Fruit fly (Drosophila melanogaster): ENCODE data around the gene Ran-like.

Ran-like gene

DNA sequence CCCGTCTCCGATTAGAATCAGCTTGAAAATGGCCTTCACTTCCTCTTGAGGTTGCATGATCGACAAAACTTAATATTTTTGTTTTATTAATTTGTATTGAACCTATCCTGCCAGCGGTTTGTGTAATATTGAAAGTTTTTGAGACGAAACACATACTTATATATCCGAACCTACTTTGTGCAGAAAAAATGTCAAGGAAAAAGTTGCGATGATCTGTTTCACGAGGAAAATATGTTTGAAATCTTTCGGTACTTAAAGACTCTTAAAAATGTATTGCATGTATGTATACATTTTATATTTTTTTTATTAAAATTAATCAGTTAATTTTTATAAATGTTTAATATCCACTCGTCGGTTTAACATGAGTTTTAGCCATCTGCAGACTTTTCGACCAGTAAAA is at the start of gene Ran-like:
TSS of gene Ran-like (minus strand) at position 101 of the 400 bp plus-strand sequence.
- no peak for TF ChIP-seq noc (tag; optimal IDR thresholded peaks at IDR 0.05)

- peak; percentile 78 for TF ChIP-seq noc (tag; optimal IDR thresholded peaks at IDR 0.05)
Measured at dm6 chr3L:15534274-15535227, 49.3 kb upstream of the Ran-like start.

dm6 chr3L:15533402-15534129 is 48.4 kb upstream of the Ran-like start:
- TF ChIP-seq noc (tag; optimal IDR thresholded peaks at IDR 0.05): peak; percentile 79

DNA sequence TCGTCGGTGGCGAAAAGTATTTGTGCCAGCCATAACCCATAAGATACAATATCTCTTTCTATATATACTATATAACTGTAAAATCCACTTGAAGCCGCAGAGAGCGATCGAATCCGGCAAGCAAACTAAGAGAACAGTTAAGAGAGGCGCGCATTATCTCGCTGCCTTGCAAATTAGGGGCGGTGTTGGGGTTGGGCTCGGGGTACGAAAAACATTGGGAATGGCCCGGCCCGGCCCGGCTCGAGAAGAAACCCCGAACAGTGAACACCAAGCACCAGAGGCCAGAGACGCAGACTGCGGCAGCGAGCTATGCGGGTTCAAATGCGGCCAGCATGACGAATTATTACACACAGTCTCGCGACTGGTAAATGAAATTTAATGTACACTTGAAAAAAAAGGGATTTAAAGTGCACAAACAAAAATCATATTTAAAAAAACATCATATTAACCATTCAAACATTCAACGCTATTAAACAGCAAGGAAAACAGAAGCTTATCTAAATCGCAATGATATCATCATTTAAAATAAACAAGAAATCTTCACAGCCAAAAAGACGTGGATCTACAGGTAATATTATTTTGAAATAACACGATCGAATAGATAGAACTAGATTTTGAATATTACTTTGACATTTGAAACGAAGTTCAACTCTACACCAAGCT is 47.3 kb upstream of the Ran-like start:
- no peak for TF ChIP-seq noc (tag; optimal IDR thresholded peaks at IDR 0.05)

DNA sequence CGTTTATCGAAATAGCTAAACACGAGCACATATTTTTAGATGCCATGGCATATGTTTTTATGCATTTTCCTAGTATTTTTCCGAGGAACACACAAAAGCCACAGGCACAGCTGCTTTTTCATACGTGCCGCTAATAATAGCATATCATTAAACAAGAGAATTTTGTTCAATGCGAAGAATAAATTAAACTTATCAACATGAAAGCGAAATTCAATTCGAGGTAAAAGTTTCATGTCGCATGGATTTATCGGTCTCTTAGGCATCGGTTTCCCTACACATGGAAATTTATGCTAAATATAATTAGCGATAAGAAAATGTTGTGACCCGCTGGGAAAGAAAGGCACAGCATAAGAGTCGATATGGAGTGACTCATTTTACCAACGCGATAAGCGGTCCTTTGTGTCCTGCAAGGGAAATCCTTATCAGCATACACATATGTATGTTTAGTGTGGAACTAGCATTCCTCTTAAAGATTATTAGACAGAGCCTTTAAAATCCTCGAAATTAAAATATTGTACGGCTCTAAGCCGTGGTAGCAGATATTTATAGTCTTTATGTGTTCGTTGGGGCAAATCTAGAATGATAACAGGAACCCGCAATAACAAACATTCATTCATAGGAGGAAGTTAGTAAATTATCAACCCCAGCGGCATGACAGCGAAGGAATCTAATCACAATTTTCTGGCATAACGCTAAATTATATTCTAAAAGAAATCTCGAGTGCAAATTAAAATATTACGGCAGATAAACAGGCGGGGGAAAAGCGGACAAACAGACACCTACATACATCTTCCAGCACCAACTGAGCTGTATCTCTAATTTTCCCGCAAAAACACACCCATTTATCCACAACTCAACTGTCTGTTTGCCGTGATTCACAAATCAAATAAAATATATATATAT is 46.5 kb upstream of the Ran-like start, which contains the start of gene CG43248:
TSS of gene CG43248 (minus strand) at position 51 of the 903 bp plus-strand sequence.
- TF ChIP-seq noc (tag; optimal IDR thresholded peaks at IDR 0.05): peak; percentile 80

DNA sequence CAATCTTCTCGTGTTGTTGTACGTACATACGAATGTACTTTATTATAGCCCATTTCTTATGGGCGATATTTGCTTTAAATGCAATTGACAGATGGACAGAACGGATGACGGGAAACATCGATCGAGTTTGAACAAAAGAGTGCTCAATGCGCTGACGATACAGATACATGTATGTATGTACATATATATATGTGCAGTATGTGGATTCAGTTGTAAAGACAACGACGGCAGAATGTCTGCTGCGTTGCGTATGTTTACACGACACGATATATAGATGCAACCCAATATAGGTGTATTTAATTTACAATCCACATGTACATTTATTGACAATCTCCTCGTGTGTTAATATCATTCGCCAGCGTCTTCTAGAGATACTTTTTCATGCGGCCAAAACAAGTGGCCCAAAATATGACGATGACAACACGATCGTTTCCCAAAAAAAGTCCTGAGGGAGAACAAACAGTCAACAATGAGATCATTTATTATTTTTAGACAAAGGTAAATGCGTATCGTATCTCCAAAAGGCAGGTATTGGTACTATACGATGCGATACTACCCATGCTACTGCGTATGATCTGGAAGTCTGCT is 45.5 kb upstream of the Ran-like start:
- TF ChIP-seq noc (tag; optimal IDR thresholded peaks at IDR 0.05): no peak

DNA sequence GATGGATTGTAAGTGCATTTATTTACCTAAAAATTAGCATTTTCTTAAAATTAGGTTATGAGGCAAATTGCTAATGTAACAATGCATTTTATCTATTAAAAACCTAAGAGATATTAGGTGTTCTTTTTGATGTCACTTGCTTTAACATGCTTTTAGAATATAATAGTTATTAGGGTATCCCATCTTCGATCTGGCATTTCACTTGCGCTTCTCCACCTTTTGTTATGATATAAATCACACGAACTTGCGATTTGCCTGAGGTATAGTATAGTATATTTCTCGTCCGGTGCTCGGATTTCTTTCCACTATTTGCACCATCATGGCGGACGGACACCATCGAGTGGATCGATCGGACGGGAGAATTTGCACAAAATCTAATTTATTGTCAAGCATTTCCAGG is 44.9 kb upstream of the Ran-like start:
- peak; percentile 71 for TF ChIP-seq noc (tag; optimal IDR thresholded peaks at IDR 0.05)

DNA sequence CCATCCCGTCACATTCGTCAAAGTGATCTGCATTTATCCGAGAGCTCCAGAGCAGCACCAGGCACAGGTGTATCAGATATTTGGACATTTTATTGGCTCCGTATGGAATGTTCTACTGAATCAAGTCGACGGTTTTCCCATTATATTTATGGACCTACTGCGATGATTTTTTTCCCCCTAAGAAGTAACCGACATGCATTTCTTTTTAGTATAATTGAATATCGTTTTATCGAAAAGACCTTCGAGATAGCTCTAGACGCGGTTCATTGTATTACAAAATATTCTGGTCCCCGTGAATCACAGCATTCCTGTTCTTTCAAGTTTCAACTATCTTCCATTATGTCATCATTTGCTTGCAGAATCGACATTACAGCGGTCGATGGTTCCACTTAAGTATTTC is 43.9 kb upstream of the Ran-like start, which contains the start of gene obst-H:
TSS of gene obst-H (minus strand) at position 101 of the 400 bp plus-strand sequence.
- TF ChIP-seq noc (tag; optimal IDR thresholded peaks at IDR 0.05): no peak

dm6 chr3L:15528096-15528495 is 42.9 kb upstream of the Ran-like start, which contains the start of gene CG42728:
Gene CG42728, minus strand, starts transcription at chr3L:15528196.
- TF ChIP-seq noc (tag; optimal IDR thresholded peaks at IDR 0.05): no peak

DNA sequence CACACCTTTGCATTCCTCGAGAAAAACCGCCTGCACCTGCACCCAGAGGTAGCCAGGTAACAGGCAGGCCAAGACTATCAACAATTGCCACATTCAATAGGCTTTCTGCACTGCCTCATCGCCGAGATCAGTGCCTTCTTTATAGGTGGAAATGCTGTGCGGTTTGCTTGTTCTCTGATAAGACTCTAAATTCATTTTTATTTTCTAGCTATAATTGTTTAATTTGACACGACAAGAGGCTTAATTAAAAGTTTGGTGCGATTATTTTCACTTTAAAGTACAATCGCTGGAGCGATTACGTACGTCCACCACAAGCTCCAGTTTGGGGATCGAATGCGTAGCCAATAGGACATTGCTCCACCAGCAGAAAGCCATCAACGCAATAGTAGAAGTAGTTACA is 42.2 kb upstream of the Ran-like start, which contains the start of gene CG42729:
TSS of gene CG42729 (minus strand) at position 101 of the 400 bp plus-strand sequence.
- TF ChIP-seq noc (tag; optimal IDR thresholded peaks at IDR 0.05): no peak

dm6 chr3L:15526712-15527111 is 41.5 kb upstream of the Ran-like start, which contains the start of gene CG33985:
Gene CG33985, minus strand, starts transcription at chr3L:15526812.
- TF ChIP-seq noc (tag; optimal IDR thresholded peaks at IDR 0.05): no peak

- no peak for TF ChIP-seq noc (tag; optimal IDR thresholded peaks at IDR 0.05)
Measured at dm6 chr3L:15525153-15525552, 40.0 kb upstream of the Ran-like start, which contains the start of gene CG33986. Gene CG33986, minus strand, starts transcription at chr3L:15525253.

DNA sequence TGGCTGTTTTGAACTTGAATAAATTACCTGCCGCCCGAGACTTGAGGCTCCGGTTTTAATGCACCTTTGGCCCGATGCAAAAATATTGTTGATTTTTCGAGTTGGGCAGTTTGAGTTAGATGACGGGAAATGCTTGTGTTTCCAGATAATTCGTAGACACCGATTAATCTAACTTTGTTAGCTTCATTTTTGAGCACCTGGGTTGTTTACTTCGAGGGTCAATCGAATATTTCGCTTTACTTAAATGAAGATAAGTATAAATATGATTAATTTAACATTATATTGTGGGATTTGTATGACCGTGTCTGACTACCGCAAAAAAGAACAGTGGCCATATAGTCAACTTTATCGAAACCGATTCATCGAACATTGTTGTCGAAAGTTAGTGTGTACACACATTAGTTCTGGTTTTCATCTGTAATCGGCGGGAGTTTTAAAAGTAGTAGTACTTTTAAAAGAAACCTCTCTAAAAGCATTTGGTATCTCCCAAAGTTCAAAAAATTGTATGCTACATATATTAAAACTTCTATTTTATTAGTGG is 38.7 kb upstream of the Ran-like start, which contains the start of gene CG7945:
TSS of gene CG7945 (minus strand) at position 332 of the 541 bp plus-strand sequence.
- TF ChIP-seq noc (tag; optimal IDR thresholded peaks at IDR 0.05): no peak

DNA sequence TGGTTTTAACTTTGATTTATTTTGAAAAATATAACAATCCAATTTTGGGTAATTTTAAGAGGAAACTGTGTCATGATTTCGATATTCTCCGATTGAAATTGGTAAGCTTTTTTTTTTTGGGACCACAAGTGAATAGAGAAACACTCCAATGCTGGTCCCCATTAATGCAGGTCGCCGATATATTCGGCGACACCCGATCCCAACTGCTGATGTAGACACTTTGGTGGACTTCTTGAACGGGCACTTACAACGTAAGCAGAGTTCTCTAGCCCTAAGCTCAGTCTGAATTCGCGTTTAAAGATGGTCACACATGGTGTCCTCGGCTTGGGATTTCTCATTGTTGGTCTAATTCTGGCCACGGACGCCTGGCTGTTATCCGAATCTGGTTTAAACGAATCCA is 35.1 kb upstream of the Ran-like start, which contains the start of gene yellow-k:
TSS of gene yellow-k (plus strand) at position 301 of the 400 bp plus-strand sequence.
- TF ChIP-seq noc (tag; optimal IDR thresholded peaks at IDR 0.05): no peak
